Fruit fly (Drosophila melanogaster): Measurements from ENCODE around the gene lobo.

- no peak for TF ChIP-seq fd96Ca (GFP tag; IDR thresholded peaks at IDR 0.05)
- no peak for TF ChIP-seq CG14655 (GFP tag; optimal IDR thresholded peaks at IDR 0.05)
- no peak for TF ChIP-seq CG12605 (GFP tag; IDR thresholded peaks at IDR 0.05)
- no peak for TF ChIP-seq D1 (tag; optimal IDR thresholded peaks at IDR 0.05)
- no peak for TF ChIP-seq CG34367 (tag; optimal IDR thresholded peaks at IDR 0.05)
- TF ChIP-seq gl (tag; optimal IDR thresholded peaks at IDR 0.05), result no peak
- no peak for TF ChIP-seq EcR (GFP tag; optimal IDR thresholded peaks at IDR 0.05)
- TF ChIP-seq CG4496 (GFP tag; IDR thresholded peaks at IDR 0.05), result no peak
- no peak for TF ChIP-seq CG10348 (GFP tag; IDR thresholded peaks at IDR 0.05)
- no peak for TF ChIP-seq rn (GFP tag; IDR thresholded peaks at IDR 0.05)
- TF ChIP-seq CG17806 (tag; optimal IDR thresholded peaks at IDR 0.05), result no peak
- no peak for TF ChIP-seq CG8159 (tag; optimal IDR thresholded peaks at IDR 0.05)
- TF ChIP-seq CG9948 (tag; optimal IDR thresholded peaks at IDR 0.05), result no peak
- TF ChIP-seq Ets98B (GFP tag; IDR thresholded peaks at IDR 0.05), result no peak
Observed at dm6 chr3R:25172353-25172752, 21.2 kb downstream of the lobo start.
